Fruit fly (Drosophila melanogaster) whole organism, adult: ENCODE measurements around the gene CG5122.

Source experiments
- CG11617 ChIP-seq: fragments of 200-800 bp; sonication (Bioruptor generic); optimal IDR thresholded peaks from 2 replicates; lab custom pipeline; 2017; ENCODE audit warnings: mild to moderate bottlenecking, missing biosample characterization, missing genetic modification reagents, missing genetic modification characterization
- CG12768 ChIP-seq: fragments of 200-800 bp; sonication (Bioruptor generic); optimal IDR thresholded peaks from 2 replicates; lab custom pipeline; 2017; ENCODE audit warnings: missing biosample characterization, missing genetic modification characterization, mild to moderate bottlenecking, moderate library complexity, missing genetic modification reagents
- CG14711 ChIP-seq: fragments of 200-800 bp; sonication (Bioruptor generic); optimal IDR thresholded peaks from 2 replicates; lab custom pipeline; 2018; ENCODE audit warnings: missing biosample characterization, mild to moderate bottlenecking, missing genetic modification characterization, moderate library complexity
- CG1620 ChIP-seq: fragments of 200-800 bp; sonication (Bioruptor generic); optimal IDR thresholded peaks from 2 replicates; lab custom pipeline; 2016; ENCODE audit warnings: missing biosample characterization, missing genetic modification characterization
- CG33017 ChIP-seq: fragments of 200-800 bp; sonication (Bioruptor generic); optimal IDR thresholded peaks from 2 replicates; lab custom pipeline; 2018; ENCODE audit warnings: missing biosample characterization, mild to moderate bottlenecking, missing genetic modification characterization, moderate library complexity
- CG5204 ChIP-seq: fragments of 200-800 bp; sonication (Bioruptor generic); optimal IDR thresholded peaks from 2 replicates; lab custom pipeline; 2016; ENCODE audit warnings: missing biosample characterization, missing genetic modification characterization
- CG7045 ChIP-seq: fragments of 200-800 bp; sonication (Bioruptor generic); optimal IDR thresholded peaks from 2 replicates; lab custom pipeline; 2017; ENCODE audit warnings: missing biosample characterization, mild to moderate bottlenecking, missing genetic modification characterization
- CG7101 ChIP-seq: fragments of 200-800 bp; sonication (Bioruptor generic); optimal IDR thresholded peaks from 2 replicates; lab custom pipeline; 2018; ENCODE audit warnings: missing biosample characterization, mild to moderate bottlenecking, missing genetic modification characterization, moderate library complexity
- Clk ChIP-seq: fragments of 200-800 bp; sonication (Bioruptor generic); optimal IDR thresholded peaks from 2 replicates; lab custom pipeline; 2017; ENCODE audit warnings: missing biosample characterization, missing genetic modification characterization
- Crg-1 ChIP-seq: fragments of 200-800 bp; sonication (Bioruptor generic); optimal IDR thresholded peaks from 2 replicates; lab custom pipeline; 2016; ENCODE audit warnings: missing biosample characterization, missing genetic modification characterization
- Hr96 ChIP-seq: fragments of 200-800 bp; sonication (Bioruptor generic); optimal IDR thresholded peaks from 2 replicates; lab custom pipeline; 2016; ENCODE audit warnings: missing biosample characterization, missing genetic modification characterization
- Mnt ChIP-seq: fragments of 200-800 bp; sonication (Bioruptor generic); optimal IDR thresholded peaks from 2 replicates; lab custom pipeline; 2016; ENCODE audit warnings: missing biosample characterization, mild to moderate bottlenecking, missing genetic modification characterization
- bab1 ChIP-seq: fragments of 200-800 bp; sonication (Bioruptor generic); optimal IDR thresholded peaks from 3 replicates; lab custom pipeline; 2019; ENCODE audit warnings: missing biosample characterization, mild to moderate bottlenecking, missing genetic modification characterization, moderate library complexity
- cic ChIP-seq: fragments of 200-800 bp; sonication (Bioruptor generic); optimal IDR thresholded peaks from 2 replicates; lab custom pipeline; 2017; ENCODE audit warnings: missing biosample characterization, mild to moderate bottlenecking, missing genetic modification characterization, moderate library complexity
- cnc ChIP-seq, 2 experiments: fragments of >200 bp; optimal IDR thresholded peaks; 2 replicates each; lab custom pipeline; 2017
- kay ChIP-seq: fragments of 200-800 bp; sonication (Bioruptor generic); peaks from one replicate; lab custom pipeline; 2016; ENCODE audit warnings: missing biosample characterization, missing genetic modification characterization, borderline replicate concordance
- ovo ChIP-seq: fragments of 200-800 bp; sonication (Bioruptor generic); optimal IDR thresholded peaks from 2 replicates; lab custom pipeline; 2016; ENCODE audit warnings: missing biosample characterization, missing genetic modification characterization
- pad ChIP-seq: fragments of 200-800 bp; sonication (Bioruptor generic); optimal IDR thresholded peaks from 3 replicates; lab custom pipeline; 2017; ENCODE audit warnings: missing biosample characterization, missing genetic modification characterization, mild to moderate bottlenecking, moderate library complexity, missing genetic modification reagents
- tj ChIP-seq: fragments of 200-800 bp; sonication (Bioruptor generic); optimal IDR thresholded peaks from 3 replicates; lab custom pipeline; 2017; ENCODE audit warnings: missing biosample characterization, mild to moderate bottlenecking, missing genetic modification characterization, moderate library complexity
- toe ChIP-seq: fragments of 200-800 bp; sonication (Bioruptor generic); optimal IDR thresholded peaks from 2 replicates; lab custom pipeline; 2016; ENCODE audit warnings: missing biosample characterization, missing genetic modification characterization

Gene CG5122

dm6 chr2L:13165802-13166347, 35.5 kb downstream of the CG5122 start, which contains the start of gene DnaJ-H:
Gene DnaJ-H, minus strand, starts transcription at chr2L:13166072.
- TF ChIP-seq cic (GFP tag; lab: Kevin White, UChicago), result peak; percentile 60
- TF ChIP-seq Mnt (GFP tag; lab: Kevin White, UChicago), result peak; percentile 37
- no peak for TF ChIP-seq CG33017
- TF ChIP-seq Crg-1 (GFP tag; lab: Kevin White, UChicago), result no peak
- no peak for TF ChIP-seq CG1620
- TF ChIP-seq Hr96, result no peak
- peak; percentile 88 for TF ChIP-seq tj

DNA sequence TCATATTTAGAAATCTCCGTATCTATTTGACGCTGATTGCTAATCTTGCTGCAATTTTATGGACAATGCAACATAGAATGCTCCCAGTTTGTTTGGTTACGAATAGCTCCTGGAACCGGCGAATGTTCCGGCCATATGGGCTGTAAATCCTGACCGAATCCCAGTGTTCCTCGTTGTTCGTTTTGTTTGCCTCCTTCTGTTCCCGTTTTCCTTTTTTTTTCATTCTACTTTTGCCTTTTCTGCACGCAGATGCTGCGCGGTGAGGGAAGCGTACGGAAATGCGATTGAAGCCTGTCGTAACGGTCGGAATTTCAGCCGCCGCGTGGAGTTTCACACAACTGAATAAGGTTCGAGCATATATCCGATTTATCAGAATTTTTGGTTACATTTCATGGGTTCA, 45.7 kb downstream of the CG5122 start, which contains the start of gene CG43925:
CG43925 (plus strand) TSS at position 301 of the 400 bp plus-strand sequence.
- TF ChIP-seq CG7101 (tag; lab: Kevin White, UChicago) (no peak), toe (no peak), Hr96 (no peak), Crg-1 (GFP tag; lab: Kevin White, UChicago) (no peak), CG11617 (GFP tag; lab: Kevin White, UChicago) (no peak), cic (GFP tag; lab: Kevin White, UChicago) (no peak), kay (GFP tag; lab: Kevin White, UChicago) (no peak), ovo (GFP tag; lab: Kevin White, UChicago) (no peak), Mnt (GFP tag; lab: Kevin White, UChicago) (no peak), CG12768 (GFP tag; lab: Kevin White, UChicago) (no peak)

DNA sequence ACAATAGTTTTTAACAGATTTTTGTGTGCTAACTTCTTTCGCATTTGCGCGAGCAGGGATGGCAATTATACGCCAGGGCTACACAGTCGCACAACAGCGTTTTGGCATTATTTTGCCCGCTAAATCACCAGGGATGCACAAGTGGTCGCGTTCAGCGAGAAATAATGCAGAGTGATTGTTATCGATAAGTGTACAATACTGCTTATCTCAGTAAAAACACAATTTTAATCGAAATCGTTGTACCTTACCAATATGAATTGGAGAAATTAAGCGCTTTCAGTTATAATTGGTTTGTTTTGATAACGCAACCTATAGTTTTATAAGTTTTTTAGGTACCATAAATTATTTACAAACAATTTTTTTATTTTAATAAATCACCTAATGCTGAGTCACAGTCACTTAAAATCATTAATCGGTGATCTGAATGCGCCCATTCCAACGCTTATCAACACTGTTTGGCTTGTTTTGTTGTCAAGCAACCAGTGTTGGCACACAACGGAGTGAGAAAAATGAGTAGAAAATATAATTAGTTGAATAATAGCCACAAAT, 46.4 kb downstream of the CG5122 start, which contains the start of the genes Sfmbt and CG5439:
Sfmbt (minus strand) TSS at position 85 of the 549 bp plus-strand sequence.
CG5439 (plus strand) TSS at position 450 of the 549 bp plus-strand sequence.
- peak; percentile 88 for TF ChIP-seq Hr96
- peak; percentile 85 for TF ChIP-seq CG12768 (GFP tag; lab: Kevin White, UChicago)
- peak; percentile 57 for TF ChIP-seq cic (GFP tag; lab: Kevin White, UChicago)
- TF ChIP-seq CG7045 (GFP tag; lab: Kevin White, UChicago), result peak; percentile 82
- peak in 1 of 2 experiments; percentile 80 for TF ChIP-seq cnc (optimal IDR thresholded peaks at IDR 0.05; lab: Kevin White, UChicago)
- TF ChIP-seq CG7101 (tag; lab: Kevin White, UChicago), result peak; percentile 83
- TF ChIP-seq CG5204 (GFP tag; lab: Kevin White, UChicago), result no peak
- TF ChIP-seq Clk (GFP tag; lab: Kevin White, UChicago), result peak; percentile 88
- TF ChIP-seq Mnt (GFP tag; lab: Kevin White, UChicago), result peak; percentile 81
- peak; percentile 74 for TF ChIP-seq CG14711 (tag; lab: Kevin White, UChicago)
- TF ChIP-seq tj, result peak; percentile 93
- TF ChIP-seq Crg-1 (GFP tag; lab: Kevin White, UChicago), result peak; percentile 83
- TF ChIP-seq kay (GFP tag; lab: Kevin White, UChicago), result no peak
- TF ChIP-seq pad, result peak; percentile 80
- peak; percentile 91 for TF ChIP-seq CG1620
- peak; percentile 95 for TF ChIP-seq toe
- TF ChIP-seq bab1, result peak; percentile 85
- peak; percentile 74 for TF ChIP-seq ovo (GFP tag; lab: Kevin White, UChicago)
- peak; percentile 82 for TF ChIP-seq CG33017
- TF ChIP-seq CG11617 (GFP tag; lab: Kevin White, UChicago), result peak; percentile 88

DNA sequence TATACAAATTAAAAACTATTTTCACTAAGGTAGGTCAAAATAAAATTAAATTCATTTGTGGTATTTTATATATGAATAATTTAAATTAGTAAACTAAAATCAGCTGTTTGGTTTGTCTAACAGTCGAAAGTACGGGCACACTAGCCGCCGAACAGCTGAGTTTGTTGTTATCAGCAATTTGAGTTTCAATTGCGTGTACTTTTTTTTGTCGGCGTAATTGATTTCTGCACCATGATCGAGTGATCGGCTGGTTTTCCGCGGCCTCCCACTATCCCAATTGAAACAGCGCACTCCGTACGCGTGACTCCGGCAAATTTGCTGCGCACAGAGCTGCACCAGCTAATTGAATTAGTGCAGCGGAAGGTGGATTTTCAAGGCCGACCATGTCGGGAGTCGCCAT, 48.7 kb downstream of the CG5122 start, which contains the start of gene Alg7:
Alg7 (plus strand) TSS at position 153 of the 400 bp plus-strand sequence.
- TF ChIP-seq Mnt (GFP tag; lab: Kevin White, UChicago), result no peak
- peak; percentile 45 for TF ChIP-seq tj
- TF ChIP-seq bab1, result peak; percentile 49

DNA sequence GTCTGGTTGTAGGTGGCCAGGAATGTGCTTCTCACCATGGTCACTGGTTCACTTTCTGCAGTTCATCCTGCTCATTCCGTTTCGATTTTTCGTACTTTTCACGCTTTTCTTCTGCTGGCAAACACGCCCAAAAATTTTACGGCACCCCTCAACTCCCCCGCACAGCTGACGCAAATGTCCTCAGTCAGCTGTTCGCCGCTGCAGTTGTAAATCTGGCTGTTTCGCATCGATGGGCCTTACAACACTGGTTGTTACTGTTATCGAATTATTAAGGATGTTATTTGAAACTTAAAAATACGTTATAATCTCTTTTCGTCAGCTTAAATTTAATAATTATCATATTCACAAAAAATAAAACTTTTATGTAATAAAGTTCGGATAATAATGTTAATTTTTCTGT, 52.0 kb downstream of the CG5122 start, which contains the start of gene Mgat3:
Mgat3 (minus strand) TSS at position 182 of the 400 bp plus-strand sequence.
- TF ChIP-seq ovo (GFP tag; lab: Kevin White, UChicago), result no peak
- no peak for TF ChIP-seq tj
- TF ChIP-seq toe, result no peak
- no peak for TF ChIP-seq CG33017
- no peak for TF ChIP-seq kay (GFP tag; lab: Kevin White, UChicago)
- no peak for TF ChIP-seq cnc (optimal IDR thresholded peaks at IDR 0.05; lab: Kevin White, UChicago)
- no peak for TF ChIP-seq Mnt (GFP tag; lab: Kevin White, UChicago)
- no peak for TF ChIP-seq CG11617 (GFP tag; lab: Kevin White, UChicago)
- no peak for TF ChIP-seq Crg-1 (GFP tag; lab: Kevin White, UChicago)
- no peak for TF ChIP-seq Hr96
- no peak for TF ChIP-seq Clk (GFP tag; lab: Kevin White, UChicago)

DNA sequence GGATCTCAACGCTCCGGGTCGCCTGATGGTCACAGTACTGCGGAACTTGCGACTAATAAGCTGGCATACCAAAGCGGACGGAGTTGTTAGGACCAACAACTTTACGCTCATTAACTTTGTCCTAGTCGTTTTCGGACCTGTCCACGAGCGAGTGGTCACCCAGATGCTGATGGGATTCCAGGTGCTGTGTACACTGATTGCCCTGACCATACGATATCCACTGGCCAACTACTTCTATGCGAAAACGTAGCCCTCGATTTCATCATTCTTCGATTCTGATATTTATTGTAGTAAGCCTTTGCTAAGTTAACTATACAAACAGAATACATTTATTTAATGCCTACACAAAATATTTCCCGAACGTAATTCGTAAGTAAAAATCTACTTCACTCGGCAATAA, 52.8 kb downstream of the CG5122 start, which contains the start of gene Rsph1:
Rsph1 (plus strand) TSS at position 301 of the 400 bp plus-strand sequence.
- no peak for TF ChIP-seq Mnt (GFP tag; lab: Kevin White, UChicago)
- TF ChIP-seq CG12768 (GFP tag; lab: Kevin White, UChicago), result no peak
- TF ChIP-seq CG11617 (GFP tag; lab: Kevin White, UChicago), result no peak
- no peak for TF ChIP-seq Crg-1 (GFP tag; lab: Kevin White, UChicago)
- TF ChIP-seq kay (GFP tag; lab: Kevin White, UChicago), result no peak
- TF ChIP-seq tj, result no peak
- TF ChIP-seq ovo (GFP tag; lab: Kevin White, UChicago), result no peak
- TF ChIP-seq CG14711 (tag; lab: Kevin White, UChicago), result no peak
- no peak for TF ChIP-seq CG5204 (GFP tag; lab: Kevin White, UChicago)
- TF ChIP-seq cic (GFP tag; lab: Kevin White, UChicago), result no peak
- TF ChIP-seq CG33017, result no peak
- TF ChIP-seq CG7101 (tag; lab: Kevin White, UChicago), result no peak
